Worm (Caenorhabditis elegans) whole organism, young adult: ENCODE measurements around the gene C06A12.8.

ENCODE experiments used
- B0019.2 ChIP-seq: fragments of 200-800 bp; sonication (Bioruptor generic); conservative IDR thresholded peaks from 2 replicates; pipeline ENCODE4 v1.3.6; 2022; ENCODE audit warnings: missing genetic modification reagents, missing genetic modification characterization, missing compliant biosample characterization
- B0035.1 ChIP-seq: sonication (generic microtip); optimal IDR thresholded peaks from 2 replicates; lab custom pipeline; 2016; ENCODE audit warnings: missing genetic modification characterization, mild to moderate bottlenecking, missing compliant biosample characterization, missing genotype, missing genetic modification reagents
- C06A6.2 ChIP-seq: fragments of 200-800 bp; sonication (Bioruptor generic); conservative IDR thresholded peaks from 2 replicates; pipeline ENCODE4 v1.3.6; 2022; ENCODE audit warnings: missing genetic modification characterization, missing compliant biosample characterization
- C17E4.6 ChIP-seq: fragments of 200-800 bp; sonication (Bioruptor generic); IDR thresholded peaks from 2 replicates; pipeline ENCODE4 v1.3.6; 2022; ENCODE audit warnings: missing genetic modification reagents, missing genetic modification characterization, missing compliant biosample characterization
- F22D6.2 ChIP-seq: sonication (generic microtip); optimal IDR thresholded peaks from 2 replicates; lab custom pipeline; 2016; ENCODE audit warnings: mild to moderate bottlenecking, missing genetic modification characterization, missing compliant biosample characterization
- F37B4.10 ChIP-seq: fragments of 200-800 bp; sonication (Bioruptor generic); IDR thresholded peaks from 2 replicates; pipeline ENCODE4 v1.3.6; 2022; ENCODE audit warnings: missing genetic modification characterization, missing compliant biosample characterization
- F55B11.4 ChIP-seq: sonication (generic microtip); optimal IDR thresholded peaks from 2 replicates; lab custom pipeline; 2016; ENCODE audit warnings: missing compliant biosample characterization, missing genetic modification characterization, borderline replicate concordance; ENCODE audit not compliant: insufficient read depth
- K11D2.4 ChIP-seq: fragments of 200-800 bp; sonication (Bioruptor generic); IDR thresholded peaks from 2 replicates; pipeline ENCODE4 v1.3.6; 2022; ENCODE audit warnings: missing genetic modification reagents, missing genetic modification characterization, missing compliant biosample characterization
- Y53F4B.3 ChIP-seq: fragments of 200-800 bp; sonication (Bioruptor generic); IDR thresholded peaks from 2 replicates; pipeline ENCODE4 v1.3.6; 2022; ENCODE audit warnings: missing genetic modification reagents, missing genetic modification characterization, missing compliant biosample characterization
- Y56A3A.18 ChIP-seq: fragments of 200-800 bp; sonication (Bioruptor generic); IDR thresholded peaks from 2 replicates; pipeline ENCODE4 v1.3.6; 2022; ENCODE audit warnings: missing genetic modification reagents, missing genetic modification characterization, missing compliant biosample characterization
- Y67H2A.10 ChIP-seq: fragments of 200-800 bp; sonication (Bioruptor generic); conservative IDR thresholded peaks from 2 replicates; pipeline ENCODE4 v1.3.6; 2022; ENCODE audit warnings: missing genetic modification reagents, missing genetic modification characterization, missing compliant biosample characterization
- Y79H2A.3 ChIP-seq: fragments of 200-800 bp; sonication (Bioruptor generic); conservative IDR thresholded peaks from 2 replicates; pipeline ENCODE4 v1.3.6; 2022; ENCODE audit warnings: missing genetic modification reagents, missing genetic modification characterization, missing compliant biosample characterization
- attf-5 ChIP-seq: fragments of 200-800 bp; sonication (Bioruptor generic); optimal IDR thresholded peaks from 2 replicates; lab custom pipeline; 2018; ENCODE audit warnings: mild to moderate bottlenecking, missing genetic modification characterization, missing compliant biosample characterization
- attf-6 ChIP-seq: fragments of 200-800 bp; sonication (Bioruptor generic); IDR thresholded peaks from 2 replicates; pipeline ENCODE4 v1.3.6; 2022; ENCODE audit warnings: missing genetic modification reagents, missing genetic modification characterization, missing compliant biosample characterization
- bed-2 ChIP-seq: fragments of 200-800 bp; sonication (Bioruptor generic); IDR thresholded peaks from 2 replicates; pipeline ENCODE4 v1.3.6; 2022; ENCODE audit warnings: missing genetic modification reagents, missing genetic modification characterization, missing compliant biosample characterization
- ccch-3 ChIP-seq: fragments of 200-800 bp; sonication (Bioruptor generic); optimal IDR thresholded peaks from 2 replicates; lab custom pipeline; 2018; ENCODE audit warnings: mild to moderate bottlenecking, missing genetic modification characterization, missing compliant biosample characterization
- ceh-40 ChIP-seq: fragments of 200-800 bp; sonication (Bioruptor generic); IDR thresholded peaks from 2 replicates; pipeline ENCODE4 v1.3.6; 2022; ENCODE audit warnings: missing genetic modification characterization, missing compliant biosample characterization
- efl-1 ChIP-seq: fragments of 150-350 bp; optimal IDR thresholded peaks from 2 replicates; lab custom pipeline; 2014; ENCODE audit warnings: missing biosample characterization, missing genetic modification reagents, missing genetic modification characterization
- egrh-3 ChIP-seq: fragments of 200-800 bp; sonication (Bioruptor generic); IDR thresholded peaks from 2 replicates; pipeline ENCODE4 v1.3.6; 2022; ENCODE audit warnings: missing genetic modification reagents, missing genetic modification characterization, missing compliant biosample characterization
- ekl-4 ChIP-seq: fragments of 200-800 bp; sonication (Bioruptor generic); IDR thresholded peaks from 2 replicates; pipeline ENCODE4 v1.3.6; 2022; ENCODE audit warnings: missing genetic modification reagents, missing genetic modification characterization, missing compliant biosample characterization
- let-526 ChIP-seq: fragments of 200-800 bp; sonication (Bioruptor generic); IDR thresholded peaks from 2 replicates; pipeline ENCODE4 v1.3.6; 2022; ENCODE audit warnings: missing genetic modification reagents, missing genetic modification characterization, missing compliant biosample characterization
- lin-40 ChIP-seq: sonication (generic microtip); optimal IDR thresholded peaks from 2 replicates; lab custom pipeline; 2016; ENCODE audit warnings: missing genetic modification characterization, mild to moderate bottlenecking, missing compliant biosample characterization, missing genotype, missing genetic modification reagents
- mel-28 ChIP-seq: sonication (generic microtip); optimal IDR thresholded peaks from 2 replicates; lab custom pipeline; 2016; ENCODE audit warnings: borderline replicate concordance, mild to moderate bottlenecking, missing genetic modification characterization, missing compliant biosample characterization
- nfya-1 ChIP-seq: sonication (generic microtip); optimal IDR thresholded peaks from 2 replicates; lab custom pipeline; 2017; ENCODE audit warnings: antibody characterized with exemption, missing compliant biosample characterization, missing genetic modification characterization, borderline replicate concordance; ENCODE audit not compliant: insufficient read depth
- nhr-120 ChIP-seq: fragments of 200-800 bp; sonication (Bioruptor generic); IDR thresholded peaks from 2 replicates; pipeline ENCODE4 v1.3.6; 2022; ENCODE audit warnings: missing genetic modification characterization, missing compliant biosample characterization
- nhr-80 ChIP-seq: sonication (generic microtip); optimal IDR thresholded peaks from 2 replicates; lab custom pipeline; 2016; ENCODE audit warnings: missing genetic modification characterization, missing compliant biosample characterization
- pha-4 ChIP-seq: fragments of 150-350 bp; sonication (generic microtip); optimal IDR thresholded peaks from 2 replicates; lab custom pipeline; 2014; ENCODE audit warnings: missing biosample characterization, missing genetic modification reagents, missing genetic modification characterization
- rpc-1 ChIP-seq, 2 experiments: fragments of 150-350 bp in 1 of 2; sonication (generic microtip) in 1 of 2; optimal IDR thresholded peaks; 2 replicates each; lab custom pipeline; 2014 to 2018; ENCODE audit warnings: missing biosample characterization in 1 of 2, missing genetic modification characterization in 1 of 2, missing genetic modification reagents in 1 of 2, missing genotype in 1 of 2
- somi-1 ChIP-seq: fragments of 200-800 bp; sonication (Bioruptor generic); optimal IDR thresholded peaks from 2 replicates; lab custom pipeline; 2018; ENCODE audit warnings: mild to moderate bottlenecking, missing genetic modification characterization, missing compliant biosample characterization
- sptf-2 ChIP-seq: fragments of 200-800 bp; sonication (Bioruptor generic); optimal IDR thresholded peaks from 2 replicates; lab custom pipeline; 2018; ENCODE audit warnings: mild to moderate bottlenecking, missing genetic modification characterization, missing compliant biosample characterization
- unc-62 ChIP-seq: fragments of 150-350 bp; optimal IDR thresholded peaks from 2 replicates; lab custom pipeline; 2014; ENCODE audit warnings: missing biosample characterization, missing genetic modification reagents, missing genetic modification characterization
- ztf-25 ChIP-seq: fragments of 200-800 bp; sonication (Bioruptor generic); IDR thresholded peaks from 2 replicates; pipeline ENCODE4 v1.3.6; 2022; ENCODE audit warnings: missing genetic modification reagents, missing genetic modification characterization, missing compliant biosample characterization
- ztf-26 ChIP-seq: sonication (generic microtip); optimal IDR thresholded peaks from 2 replicates; lab custom pipeline; 2017; ENCODE audit warnings: missing genetic modification characterization, missing compliant biosample characterization
- ztf-6 ChIP-seq: fragments of 200-800 bp; sonication (Bioruptor generic); IDR thresholded peaks from 2 replicates; pipeline ENCODE4 v1.3.6; 2022; ENCODE audit warnings: missing genetic modification reagents, missing genetic modification characterization, missing compliant biosample characterization

Gene C06A12.8

DNA sequence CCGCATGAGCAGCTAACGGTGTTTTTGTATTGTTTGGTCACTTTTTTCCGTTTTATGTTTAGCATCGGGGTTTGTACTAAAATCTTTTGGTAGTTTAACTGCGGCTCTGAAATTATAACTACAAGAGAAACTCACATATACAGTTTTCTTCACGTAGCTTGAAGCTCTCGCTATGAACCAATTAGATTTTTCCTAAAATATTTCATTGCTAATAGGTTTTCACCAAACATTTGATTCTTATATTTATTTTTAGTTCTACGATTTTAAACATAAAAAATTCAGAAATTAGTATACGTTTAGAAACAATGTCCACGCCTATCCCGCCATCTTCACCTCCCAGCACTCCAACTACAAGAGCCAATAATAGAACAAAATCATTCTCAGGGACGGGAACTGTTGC is 9.7 kb upstream of the C06A12.8 start, which contains the start of gene C06A12.3:
Gene C06A12.3, plus strand, starts transcription at position 301 of the 400 bp plus-strand sequence.
- no peak for TF ChIP-seq Y56A3A.18 (GFP tag; lab: Robert Waterston, UW)
- TF ChIP-seq lin-40 = no peak
- TF ChIP-seq nfya-1 (tag; lab: Kevin White, UChicago) = no peak
- no peak for TF ChIP-seq K11D2.4 (GFP tag; lab: Robert Waterston, UW)
- TF ChIP-seq unc-62 (GFP tag; lab: Kevin White, UChicago) = no peak
- no peak for TF ChIP-seq ztf-26
- no peak for TF ChIP-seq ccch-3 (GFP tag; lab: Kevin White, UChicago)
- TF ChIP-seq Y67H2A.10 = no peak
- no peak for TF ChIP-seq attf-6
- TF ChIP-seq ceh-40 (GFP tag; lab: Robert Waterston, UW) = no peak
- no peak for TF ChIP-seq B0035.1 (tag; lab: Kevin White, UChicago)
- TF ChIP-seq nhr-120 (GFP tag; lab: Robert Waterston, UW) = no peak
- TF ChIP-seq F55B11.4 = no peak
- TF ChIP-seq sptf-2 = no peak
- TF ChIP-seq pha-4 (tag; lab: Kevin White, UChicago) = no peak
- TF ChIP-seq efl-1 = no peak
- no peak for TF ChIP-seq rpc-1 (optimal IDR thresholded peaks at IDR 0.05; lab: Kevin White, UChicago)
- no peak for TF ChIP-seq rpc-1 (tag; optimal IDR thresholded peaks at IDR 0.05; lab: Kevin White, UChicago)
- no peak for TF ChIP-seq Y53F4B.3 (GFP tag; lab: Robert Waterston, UW)
- TF ChIP-seq ekl-4 (GFP tag; lab: Robert Waterston, UW) = no peak
- no peak for TF ChIP-seq egrh-3 (GFP tag; lab: Robert Waterston, UW)

DNA sequence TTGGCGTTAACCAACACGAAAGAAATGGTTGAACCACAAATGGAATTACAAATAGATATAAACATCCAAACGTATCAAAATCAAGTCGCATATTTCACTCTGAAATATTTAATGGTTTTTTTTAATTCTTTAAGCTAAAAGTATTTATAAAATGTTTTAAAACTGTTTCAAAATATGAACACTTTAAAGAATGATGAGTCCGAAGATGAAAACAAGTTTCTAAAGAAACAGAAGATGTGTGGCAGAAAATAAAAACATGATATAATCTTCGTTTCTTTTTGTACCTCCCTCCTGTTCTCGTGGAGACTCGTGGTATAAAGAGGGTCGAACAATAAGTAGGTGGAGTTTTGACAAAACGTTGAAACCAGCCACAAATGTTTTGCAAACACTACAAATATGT is 5.9 kb upstream of the C06A12.8 start, which contains the start of gene lact-6:
Gene lact-6, minus strand, starts transcription at position 101 of the 400 bp plus-strand sequence.
- TF ChIP-seq C06A6.2 (GFP tag; lab: Robert Waterston, UW) (no peak), nfya-1 (tag; lab: Kevin White, UChicago) (no peak), bed-2 (GFP tag; lab: Robert Waterston, UW) (no peak), ztf-6 (GFP tag; lab: Robert Waterston, UW) (no peak)

DNA sequence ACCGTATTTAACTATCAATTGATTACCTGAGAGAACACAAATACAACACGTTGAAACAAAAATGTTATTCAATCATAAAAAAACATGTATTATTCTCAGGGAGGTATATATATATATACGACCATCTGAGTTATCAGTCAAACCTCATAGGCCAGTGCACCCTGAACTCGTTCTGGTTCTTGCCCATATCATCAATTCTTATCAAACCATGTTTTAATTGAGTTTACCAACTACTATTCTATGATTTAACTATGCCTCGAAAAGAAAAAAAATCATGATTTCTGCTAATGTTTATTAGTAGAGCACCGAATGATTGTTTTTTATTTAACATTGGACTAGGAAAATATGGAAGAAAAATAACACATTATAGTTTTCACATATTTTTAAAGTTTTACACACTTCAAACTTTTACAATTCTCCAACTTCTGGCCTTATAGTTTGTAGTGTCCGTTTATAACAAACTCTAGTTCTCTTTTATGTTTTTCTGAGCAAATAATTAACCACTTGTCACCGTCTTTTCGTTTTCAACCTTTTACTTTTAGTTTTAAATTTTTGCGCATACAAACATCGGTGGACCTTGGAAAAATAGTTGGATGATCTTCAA is 4.8 kb upstream of the C06A12.8 start:
- no peak for TF ChIP-seq mel-28
- TF ChIP-seq nhr-80 (tag; lab: Kevin White, UChicago) = peak; percentile 56

DNA sequence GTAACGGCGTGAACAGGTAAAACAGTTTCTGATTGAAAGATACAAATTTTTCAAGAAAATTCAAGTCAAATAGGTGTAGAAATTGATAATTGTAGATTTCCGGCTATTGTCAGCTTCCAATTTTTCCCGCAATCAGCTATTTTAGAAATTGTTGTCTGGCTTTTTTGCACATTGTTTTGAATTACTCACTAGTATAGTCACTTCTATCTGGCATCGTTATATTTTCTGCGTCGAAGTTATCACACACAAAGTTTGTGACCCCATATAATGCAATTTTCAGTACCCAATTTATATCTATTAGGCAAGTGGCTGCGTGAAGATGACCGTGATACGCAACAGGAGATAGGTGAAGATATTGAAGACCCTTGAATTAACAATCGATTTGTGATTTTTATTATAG is 1.9 kb upstream of the C06A12.8 start:
- no peak for TF ChIP-seq let-526
- TF ChIP-seq F22D6.2 (tag; lab: Kevin White, UChicago) = no peak
- no peak for TF ChIP-seq nhr-120 (GFP tag; lab: Robert Waterston, UW)
- no peak for TF ChIP-seq attf-5 (GFP tag; lab: Kevin White, UChicago)
- TF ChIP-seq ztf-25 (GFP tag; lab: Robert Waterston, UW) = no peak

DNA sequence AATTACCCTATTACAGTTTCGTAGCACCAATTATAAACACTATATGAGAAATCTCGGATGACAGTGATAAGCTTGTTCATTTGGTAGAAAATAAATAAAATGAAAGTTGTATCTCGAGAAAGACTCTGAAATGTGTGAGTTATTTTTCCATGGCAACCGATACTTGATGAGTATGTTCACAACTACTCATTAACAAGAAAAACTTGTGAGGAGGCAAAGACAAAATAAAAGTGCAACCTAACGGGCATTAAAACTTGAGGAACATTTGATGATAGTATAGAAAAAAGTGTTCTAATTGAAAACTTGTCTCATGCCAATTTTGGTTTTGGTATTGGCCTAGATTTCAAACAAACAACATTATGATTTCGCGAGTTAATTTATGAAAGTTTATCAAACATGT is 586 bp upstream of the C06A12.8 start, which contains the start of gene gcy-27:
Gene gcy-27, minus strand, starts transcription at position 101 of the 400 bp plus-strand sequence.
- TF ChIP-seq C17E4.6 = no peak
- no peak for TF ChIP-seq F37B4.10
- TF ChIP-seq Y53F4B.3 (GFP tag; lab: Robert Waterston, UW) = no peak
- no peak for TF ChIP-seq somi-1 (GFP tag; lab: Kevin White, UChicago)
- no peak for TF ChIP-seq Y79H2A.3 (GFP tag; lab: Robert Waterston, UW)
- no peak for TF ChIP-seq B0019.2 (GFP tag; lab: Robert Waterston, UW)
- TF ChIP-seq mel-28 = no peak
